Worm (Caenorhabditis elegans): ENCODE data around the gene nas-39.
"Not testable (repeated sequence)": the region's sequence is repeated elsewhere in the genome, so short reads cannot be mapped to it uniquely, and the experiment has no call there.

Gene nas-39

DNA sequence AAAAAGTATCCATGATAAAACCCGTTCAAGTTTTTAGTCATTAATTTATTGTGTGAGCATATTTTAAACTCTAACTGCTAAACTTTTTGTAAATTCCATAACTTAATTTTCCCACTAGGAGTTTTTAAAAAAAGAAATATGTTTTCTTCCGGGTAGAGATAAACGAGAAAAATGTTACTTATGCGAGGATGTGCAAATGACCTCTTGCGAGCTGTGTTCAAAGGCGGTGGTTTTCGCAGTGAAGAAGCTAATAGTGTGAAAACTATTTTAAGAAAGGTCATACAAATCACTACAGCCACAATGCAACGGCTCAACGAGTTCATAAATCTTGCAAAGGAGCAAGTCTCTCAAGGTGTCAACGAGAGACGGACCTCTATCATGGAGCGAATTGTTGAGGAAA, 44.3 kb downstream of the nas-39 start, which contains the start of gene K05G3.1:
Gene K05G3.1 (plus strand): TSS at position 301 of the 400 bp plus-strand sequence.
- TF ChIP-seq nhr-76 (tag; optimal IDR thresholded peaks at IDR 0.05) (no peak), ztf-11 (tag; optimal IDR thresholded peaks at IDR 0.05) (no peak)

DNA sequence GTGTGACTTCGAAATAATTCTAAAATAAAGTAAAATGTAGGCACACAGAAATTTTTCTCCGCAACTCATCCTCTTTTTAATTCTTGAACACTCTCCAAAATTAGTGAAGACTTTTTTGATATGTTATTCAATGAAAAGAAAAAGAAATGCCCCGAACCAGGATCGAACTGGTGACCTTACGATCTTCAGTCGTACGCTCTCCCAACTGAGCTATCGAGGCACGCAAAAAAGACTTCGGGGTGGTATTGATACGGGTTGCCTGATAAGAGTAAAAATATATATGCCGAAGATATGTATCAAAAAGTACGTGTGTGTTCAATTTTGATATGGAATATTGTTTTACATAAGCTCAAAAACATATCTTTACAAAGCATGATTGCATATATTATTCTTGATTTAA, 46.3 kb downstream of the nas-39 start:
- no peak for TF ChIP-seq nhr-12 (tag; optimal IDR thresholded peaks at IDR 0.05)
- TF ChIP-seq ces-1 (GFP tag; optimal IDR thresholded peaks at IDR 0.05): no peak
- no peak for TF ChIP-seq nhr-28 (tag; optimal IDR thresholded peaks at IDR 0.05)
- TF ChIP-seq lsy-2 (tag; optimal IDR thresholded peaks at IDR 0.05): no peak

DNA sequence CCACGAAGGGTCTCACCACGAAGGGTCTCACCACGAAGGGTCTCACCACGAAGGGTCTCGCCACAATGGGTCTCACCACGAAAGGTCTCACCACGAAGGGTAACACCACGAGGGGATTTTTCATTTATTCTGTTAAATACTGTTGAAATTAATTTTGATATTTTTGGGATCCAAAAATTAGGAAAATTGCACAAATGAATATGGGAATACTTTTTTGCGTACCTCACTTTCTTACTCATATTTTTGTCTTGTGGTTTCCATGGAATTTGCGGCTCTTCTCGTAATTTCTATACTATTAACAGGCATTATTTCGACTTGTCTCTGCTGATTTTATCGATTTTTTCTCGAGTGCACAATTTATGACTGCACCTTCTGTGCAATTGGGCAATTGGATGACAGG, 48.6 kb downstream of the nas-39 start, which contains the start of gene T25D1.3:
Gene T25D1.3 (plus strand): TSS at position 301 of the 400 bp plus-strand sequence.
- TF ChIP-seq cnd-1 (tag; optimal IDR thresholded peaks at IDR 0.05): no peak
- no peak for TF ChIP-seq unc-120 (tag; optimal IDR thresholded peaks at IDR 0.05; ENCODE audit: poor library complexity, severe bottlenecking)
- TF ChIP-seq ceh-83 (GFP tag; optimal IDR thresholded peaks at IDR 0.05): no peak
- no peak for TF ChIP-seq blmp-1 (tag; optimal IDR thresholded peaks at IDR 0.05)
- TF ChIP-seq nhr-28 (tag; optimal IDR thresholded peaks at IDR 0.05): no peak

DNA sequence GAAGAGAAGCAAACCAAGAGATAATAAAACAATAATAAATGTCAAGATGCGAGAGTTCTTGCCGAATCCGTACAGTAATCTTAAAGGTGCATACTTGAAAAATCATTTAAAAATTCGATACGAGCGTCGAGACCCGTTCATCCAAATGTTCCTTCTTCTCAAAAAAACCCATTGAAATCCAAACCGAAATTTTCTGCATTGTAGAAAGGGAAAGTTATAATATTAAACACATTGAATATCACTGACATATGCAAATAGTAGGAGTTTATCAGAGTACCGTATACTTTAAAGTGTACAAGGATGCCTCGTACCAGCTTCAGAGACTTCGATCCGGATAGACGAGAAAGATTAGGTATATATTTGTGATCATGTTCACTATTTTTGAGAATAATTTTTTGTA, 58.5 kb downstream of the nas-39 start, which contains the start of gene T25D1.2:
Gene T25D1.2 (plus strand): TSS at position 301 of the 400 bp plus-strand sequence.
- TF ChIP-seq unc-62, tbx-8, drap-1 (GFP tag; optimal IDR thresholded peaks at IDR 0.05): not testable (repeated sequence)

DNA sequence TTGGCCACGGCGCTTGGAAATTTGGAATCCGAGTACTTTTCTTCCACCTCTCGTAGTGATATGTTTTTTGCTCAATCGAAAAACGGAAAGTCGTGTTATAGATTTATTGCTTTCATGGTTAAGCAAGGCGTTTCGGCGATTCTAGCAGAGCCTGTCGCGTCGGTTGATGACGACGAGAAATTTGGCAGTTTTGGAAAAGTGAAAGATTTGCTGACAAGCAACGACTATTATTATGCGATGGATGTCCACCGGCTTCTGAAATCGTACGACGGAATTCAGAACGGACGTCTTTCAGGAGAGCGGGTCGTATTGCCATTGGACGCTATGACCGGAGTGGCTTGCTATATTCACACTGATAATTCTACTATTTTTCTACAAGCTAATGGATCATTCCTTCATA, 62.0 kb downstream of the nas-39 start:
- no peak for TF ChIP-seq ceh-39 (tag; optimal IDR thresholded peaks at IDR 0.05)
- no peak for TF ChIP-seq mab-5 (tag; optimal IDR thresholded peaks at IDR 0.05)
- no peak for TF ChIP-seq M03D4.4 (tag; optimal IDR thresholded peaks at IDR 0.05)
- no peak for TF ChIP-seq flh-1 (GFP tag; optimal IDR thresholded peaks at IDR 0.05)
- no peak for TF ChIP-seq nhr-12 (tag; optimal IDR thresholded peaks at IDR 0.05)
- TF ChIP-seq lin-13 (tag; optimal IDR thresholded peaks at IDR 0.05): no peak
- no peak for TF ChIP-seq drap-1 (GFP tag; optimal IDR thresholded peaks at IDR 0.05)
- no peak for TF ChIP-seq nhr-76 (tag; optimal IDR thresholded peaks at IDR 0.05)
- TF ChIP-seq ztf-11 (tag; optimal IDR thresholded peaks at IDR 0.05): no peak

DNA sequence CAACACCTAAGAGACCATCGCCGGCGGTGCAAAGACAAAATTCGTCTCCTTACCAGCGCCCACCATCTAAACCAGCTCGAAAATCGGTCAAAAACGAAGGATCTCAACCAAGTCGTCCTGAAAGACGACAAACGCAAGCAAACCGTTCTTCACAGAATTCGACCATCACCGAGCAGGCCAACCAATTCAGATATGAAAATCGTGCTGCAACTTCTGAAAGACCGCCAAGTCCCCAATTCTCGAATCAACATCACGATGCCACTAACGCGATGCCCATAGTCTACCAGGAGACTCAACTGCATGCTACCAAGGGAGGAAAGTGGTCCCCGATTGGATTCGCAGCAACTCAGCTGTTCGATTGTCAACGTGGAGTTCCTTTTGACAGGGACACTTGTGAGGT, 62.8 kb downstream of the nas-39 start, which contains the start of gene T25D1.1:
Gene T25D1.1 (plus strand): TSS at position 301 of the 400 bp plus-strand sequence.
- TF ChIP-seq ceh-83 (GFP tag; optimal IDR thresholded peaks at IDR 0.05) (no peak), nhr-28 (tag; optimal IDR thresholded peaks at IDR 0.05) (no peak), blmp-1 (tag; optimal IDR thresholded peaks at IDR 0.05) (no peak), nhr-12 (tag; optimal IDR thresholded peaks at IDR 0.05) (no peak), drap-1 (GFP tag; optimal IDR thresholded peaks at IDR 0.05) (no peak), unc-62 (GFP tag; optimal IDR thresholded peaks at IDR 0.05) (no peak), elt-3 (tag; optimal IDR thresholded peaks at IDR 0.05) (no peak), mls-2 (tag; optimal IDR thresholded peaks at IDR 0.05) (no peak), ceh-39 (tag; optimal IDR thresholded peaks at IDR 0.05) (no peak), elt-1 (tag; optimal IDR thresholded peaks at IDR 0.05; ENCODE audit: borderline replicate concordance, insufficient read depth) (no peak), nhr-76 (tag; optimal IDR thresholded peaks at IDR 0.05) (no peak), sem-2 (GFP tag; optimal IDR thresholded peaks at IDR 0.05) (no peak)

Data from whole organism, mixed stage, embryonic.